Worm (Caenorhabditis elegans): Measurements from ENCODE around the gene F46H5.7.

The F46H5.7 gene

ce11 chrX:7234723-7235203 lies 8.0 kb downstream of the F46H5.7 start:
- TF ChIP-seq nhr-12 (tag; optimal IDR thresholded peaks at IDR 0.05) (no peak), tbx-8 (GFP tag; optimal IDR thresholded peaks at IDR 0.05) (no peak), unc-120 (tag; optimal IDR thresholded peaks at IDR 0.05; ENCODE audit: poor library complexity, severe bottlenecking) (peak; percentile 78), mab-5 (tag; optimal IDR thresholded peaks at IDR 0.05) (no peak), mep-1 (tag; optimal IDR thresholded peaks at IDR 0.05) (peak; percentile 13), hlh-1 (tag; optimal IDR thresholded peaks at IDR 0.05) (peak; percentile 27), blmp-1 (tag; optimal IDR thresholded peaks at IDR 0.05) (no peak), unc-39 (tag; optimal IDR thresholded peaks at IDR 0.05) (peak; percentile 45), drap-1 (GFP tag; optimal IDR thresholded peaks at IDR 0.05) (no peak), bed-3 (GFP tag; optimal IDR thresholded peaks at IDR 0.05) (no peak), ces-1 (GFP tag; optimal IDR thresholded peaks at IDR 0.05) (peak; percentile 81), ceh-39 (tag; optimal IDR thresholded peaks at IDR 0.05) (no peak), ceh-83 (GFP tag; optimal IDR thresholded peaks at IDR 0.05) (no peak), lsy-2 (tag; optimal IDR thresholded peaks at IDR 0.05) (no peak), flh-1 (GFP tag; optimal IDR thresholded peaks at IDR 0.05) (no peak), sem-2 (GFP tag; optimal IDR thresholded peaks at IDR 0.05) (no peak), lin-32 (GFP tag; optimal IDR thresholded peaks at IDR 0.05) (no peak), snpc-4 (tag; optimal IDR thresholded peaks at IDR 0.05) (no peak)

DNA sequence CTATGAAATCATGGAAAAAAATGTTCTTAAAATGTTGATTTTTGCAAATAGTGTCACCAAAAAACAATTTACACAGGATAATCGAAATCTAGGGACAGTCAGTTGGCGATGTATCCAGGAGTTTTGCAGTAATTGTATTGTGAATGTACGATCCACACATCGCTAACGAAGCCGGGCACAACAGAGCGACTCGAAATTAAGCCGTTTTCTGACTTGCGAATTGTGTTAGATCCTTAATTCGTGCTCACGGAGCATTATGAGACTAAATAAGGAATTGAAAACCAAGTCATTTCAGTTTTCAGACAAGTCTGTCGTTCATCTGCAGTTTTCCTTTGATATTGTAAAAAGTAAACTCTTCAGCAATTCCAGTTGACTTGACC lies 8.7 kb downstream of the F46H5.7 start:
- TF ChIP-seq unc-39 (tag; optimal IDR thresholded peaks at IDR 0.05): no peak
- TF ChIP-seq ceh-43 (GFP tag; optimal IDR thresholded peaks at IDR 0.05): no peak
- no peak for TF ChIP-seq blmp-1 (tag; optimal IDR thresholded peaks at IDR 0.05)
- no peak for TF ChIP-seq mep-1 (tag; optimal IDR thresholded peaks at IDR 0.05)
- TF ChIP-seq lin-13 (tag; optimal IDR thresholded peaks at IDR 0.05): no peak
- no peak for TF ChIP-seq nhr-28 (tag; optimal IDR thresholded peaks at IDR 0.05)
- no peak for TF ChIP-seq ham-2 (GFP tag; optimal IDR thresholded peaks at IDR 0.05)
- TF ChIP-seq unc-62 (GFP tag; optimal IDR thresholded peaks at IDR 0.05): no peak
- TF ChIP-seq mab-5 (tag; optimal IDR thresholded peaks at IDR 0.05): no peak
- no peak for TF ChIP-seq zip-8 (tag; optimal IDR thresholded peaks at IDR 0.05)
- TF ChIP-seq ces-1 (GFP tag; optimal IDR thresholded peaks at IDR 0.05): no peak
- TF ChIP-seq sptf-1 (tag; optimal IDR thresholded peaks at IDR 0.05): no peak
- TF ChIP-seq mls-2 (tag; optimal IDR thresholded peaks at IDR 0.05): no peak

DNA sequence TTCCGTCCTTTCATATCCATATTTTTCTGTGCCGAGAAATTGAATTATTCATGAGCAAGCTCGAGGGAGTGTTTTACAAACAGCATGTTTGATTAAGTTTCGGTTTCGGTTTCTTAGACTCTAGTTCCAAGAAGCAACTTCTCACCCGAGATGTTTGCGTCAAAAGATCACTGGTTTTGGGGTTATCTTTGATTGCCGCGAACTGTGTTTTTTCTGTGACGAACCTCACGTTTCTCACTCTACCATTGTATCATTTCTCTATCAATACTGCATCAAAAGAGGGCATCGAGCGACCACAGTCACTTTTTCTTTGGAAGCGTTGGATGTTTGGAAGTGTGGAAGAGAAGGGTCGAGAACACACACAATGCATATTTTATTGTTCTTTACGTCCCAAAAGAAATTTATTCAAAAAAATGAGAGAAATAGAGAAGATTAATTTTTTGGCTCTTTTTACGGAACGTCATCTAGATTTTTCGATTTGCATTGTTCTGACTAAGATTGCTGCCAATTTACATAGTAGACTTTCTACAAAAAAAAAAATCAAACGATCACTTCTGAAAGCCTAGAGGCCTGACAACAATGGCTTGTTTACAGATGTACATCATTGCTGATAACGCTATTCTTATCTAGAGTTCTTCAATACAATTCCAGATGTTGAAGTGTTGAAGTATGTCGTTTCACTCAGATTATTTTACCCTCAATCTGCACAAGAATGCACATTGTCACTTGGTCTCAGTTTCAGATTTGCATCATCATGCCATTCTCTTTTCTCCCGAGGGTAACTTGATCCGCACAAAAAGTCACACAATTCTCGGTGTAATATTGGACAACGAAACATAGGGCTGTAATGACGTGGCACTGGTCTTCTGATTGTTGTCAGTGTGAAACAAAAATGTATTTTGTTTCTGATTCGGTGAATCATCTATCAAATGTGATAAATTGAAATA lies 9.4 kb downstream of the F46H5.7 start:
- TF ChIP-seq unc-120 (tag; optimal IDR thresholded peaks at IDR 0.05; ENCODE audit: poor library complexity, severe bottlenecking) (no peak), mep-1 (tag; optimal IDR thresholded peaks at IDR 0.05) (no peak), hlh-1 (tag; optimal IDR thresholded peaks at IDR 0.05) (no peak), tbx-8 (GFP tag; optimal IDR thresholded peaks at IDR 0.05) (no peak), lsy-2 (tag; optimal IDR thresholded peaks at IDR 0.05) (no peak), ham-2 (GFP tag; optimal IDR thresholded peaks at IDR 0.05) (no peak), ces-1 (GFP tag; optimal IDR thresholded peaks at IDR 0.05) (peak; percentile 35), sptf-1 (tag; optimal IDR thresholded peaks at IDR 0.05) (no peak)

ce11 chrX:7232158-7232822 lies 10.5 kb downstream of the F46H5.7 start:
- TF ChIP-seq ceh-83 (GFP tag; optimal IDR thresholded peaks at IDR 0.05) (no peak), ceh-39 (tag; optimal IDR thresholded peaks at IDR 0.05) (no peak), unc-39 (tag; optimal IDR thresholded peaks at IDR 0.05) (no peak), mep-1 (tag; optimal IDR thresholded peaks at IDR 0.05) (no peak), nhr-76 (tag; optimal IDR thresholded peaks at IDR 0.05) (no peak), nhr-28 (tag; optimal IDR thresholded peaks at IDR 0.05) (no peak), bed-3 (GFP tag; optimal IDR thresholded peaks at IDR 0.05) (no peak), elt-3 (tag; optimal IDR thresholded peaks at IDR 0.05) (no peak), tbx-8 (GFP tag; optimal IDR thresholded peaks at IDR 0.05) (no peak), mab-5 (tag; optimal IDR thresholded peaks at IDR 0.05) (no peak), mls-2 (tag; optimal IDR thresholded peaks at IDR 0.05) (peak; percentile 70), lin-32 (GFP tag; optimal IDR thresholded peaks at IDR 0.05) (peak; percentile 0), sptf-1 (tag; optimal IDR thresholded peaks at IDR 0.05) (no peak), unc-62 (GFP tag; optimal IDR thresholded peaks at IDR 0.05) (no peak), snpc-4 (tag; optimal IDR thresholded peaks at IDR 0.05) (no peak), unc-120 (tag; optimal IDR thresholded peaks at IDR 0.05; ENCODE audit: poor library complexity, severe bottlenecking) (peak; percentile 60), flh-1 (GFP tag; optimal IDR thresholded peaks at IDR 0.05) (no peak), ceh-43 (GFP tag; optimal IDR thresholded peaks at IDR 0.05) (no peak), drap-1 (GFP tag; optimal IDR thresholded peaks at IDR 0.05) (no peak), hlh-1 (tag; optimal IDR thresholded peaks at IDR 0.05) (peak; percentile 21), nhr-2 (tag; optimal IDR thresholded peaks at IDR 0.05) (peak; percentile 32), sem-2 (GFP tag; optimal IDR thresholded peaks at IDR 0.05) (no peak), blmp-1 (tag; optimal IDR thresholded peaks at IDR 0.05) (no peak), ces-1 (GFP tag; optimal IDR thresholded peaks at IDR 0.05) (peak; percentile 76), ham-2 (GFP tag; optimal IDR thresholded peaks at IDR 0.05) (no peak), zip-8 (tag; optimal IDR thresholded peaks at IDR 0.05) (no peak), lin-13 (tag; optimal IDR thresholded peaks at IDR 0.05) (no peak), pha-4 (tag; optimal IDR thresholded peaks at IDR 0.05) (no peak), M03D4.4 (tag; optimal IDR thresholded peaks at IDR 0.05) (no peak), lsy-2 (tag; optimal IDR thresholded peaks at IDR 0.05) (no peak)

Data from whole organism, mixed stage, embryonic.